Worm (Caenorhabditis elegans) whole organism, L4 larva: Measurements from ENCODE around the gene ZK105.5.

Experiments used
- F37D6.2 ChIP-seq: sonication (generic microtip); optimal IDR thresholded peaks from 2 replicates; lab custom pipeline; 2016; ENCODE audit warnings: mild to moderate bottlenecking, missing genetic modification characterization, missing compliant biosample characterization
- F44E2.7 ChIP-seq: fragments of 200-800 bp; sonication (Bioruptor generic); IDR thresholded peaks from 2 replicates; pipeline ENCODE4 v2.1.2; 2022; ENCODE audit warnings: missing genetic modification characterization, missing compliant biosample characterization
- F49E8.2 ChIP-seq: sonication (generic microtip); optimal IDR thresholded peaks from 2 replicates; lab custom pipeline; 2016; ENCODE audit warnings: missing compliant biosample characterization, mild to moderate bottlenecking, missing genetic modification characterization, borderline replicate concordance
- T20F7.1 ChIP-seq: fragments of 200-800 bp; sonication (Bioruptor generic); optimal IDR thresholded peaks from 2 replicates; lab custom pipeline; 2018; ENCODE audit warnings: mild to moderate bottlenecking, missing genetic modification characterization, missing compliant biosample characterization
- T26A8.4 ChIP-seq: fragments of 200-800 bp; sonication (Bioruptor generic); IDR thresholded peaks from 2 replicates; pipeline ENCODE4 v1.3.6; 2022; ENCODE audit warnings: missing genetic modification characterization, missing compliant biosample characterization
- Y105C5A.15 ChIP-seq: fragments of 200-800 bp; sonication (Bioruptor generic); IDR thresholded peaks from 2 replicates; pipeline ENCODE4 v1.3.6; 2022; ENCODE audit warnings: missing genetic modification characterization, missing compliant biosample characterization
- Y48G9A.11 ChIP-seq: fragments of 200-800 bp; sonication (Bioruptor generic); IDR thresholded peaks from 2 replicates; pipeline ENCODE4 v1.3.6; 2022; ENCODE audit warnings: missing genetic modification reagents, missing genetic modification characterization, missing compliant biosample characterization
- Y5F2A.4 ChIP-seq: fragments of 200-800 bp; sonication (Bioruptor generic); optimal IDR thresholded peaks from 2 replicates; lab custom pipeline; 2018; ENCODE audit warnings: mild to moderate bottlenecking, missing genetic modification characterization, missing compliant biosample characterization
- ZK337.2 ChIP-seq: fragments of 200-800 bp; sonication (Bioruptor generic); IDR thresholded peaks from 2 replicates; pipeline ENCODE4 v1.3.6; 2022; ENCODE audit warnings: missing genetic modification reagents, missing genetic modification characterization, missing compliant biosample characterization
- aha-1 ChIP-seq: fragments of 150-350 bp; peaks from one replicate; lab custom pipeline; 2014; ENCODE audit warnings: missing biosample characterization, missing genetic modification characterization
- aly-2 ChIP-seq: sonication (generic microtip); optimal IDR thresholded peaks from 2 replicates; lab custom pipeline; 2018; ENCODE audit warnings: missing biosample characterization, missing genetic modification characterization
- ama-1 ChIP-seq: fragments of 150-350 bp; optimal IDR thresholded peaks from 2 replicates; lab custom pipeline; 2014; ENCODE audit warnings: inconsistent platforms, mixed read lengths
- arid-1 ChIP-seq: fragments of 200-800 bp; sonication (Bioruptor generic); conservative IDR thresholded peaks from 2 replicates; pipeline ENCODE4 v1.3.6; 2022; ENCODE audit warnings: missing genetic modification reagents, missing genetic modification characterization, missing compliant biosample characterization
- ceh-32 ChIP-seq: sonication (generic microtip); optimal IDR thresholded peaks from 2 replicates; lab custom pipeline; 2016; ENCODE audit warnings: mild to moderate bottlenecking, missing genetic modification characterization, missing compliant biosample characterization; ENCODE audit not compliant: poor library complexity
- ceh-82 ChIP-seq: sonication (generic microtip); optimal IDR thresholded peaks from 2 replicates; lab custom pipeline; 2017; ENCODE audit warnings: missing biosample characterization, missing genetic modification characterization
- cey-2 ChIP-seq: sonication (generic microtip); optimal IDR thresholded peaks from 3 replicates; lab custom pipeline; 2017; ENCODE audit warnings: missing genetic modification characterization, mild to moderate bottlenecking, missing compliant biosample characterization, antibody characterized with exemption, borderline replicate concordance; ENCODE audit not compliant: insufficient read depth
- daf-12 ChIP-seq: fragments of 150-350 bp; optimal IDR thresholded peaks from 2 replicates; lab custom pipeline; 2014; ENCODE audit warnings: missing biosample characterization, missing genetic modification reagents, missing genetic modification characterization
- daf-19 ChIP-seq: fragments of 200-800 bp; sonication (Bioruptor generic); conservative IDR thresholded peaks from 2 replicates; pipeline ENCODE4 v1.3.6; 2022; ENCODE audit warnings: missing genetic modification characterization, missing compliant biosample characterization
- dmd-8 ChIP-seq: fragments of 200-800 bp; sonication (Bioruptor generic); IDR thresholded peaks from 2 replicates; pipeline ENCODE4 v1.3.6; 2022; ENCODE audit warnings: missing genetic modification characterization, missing compliant biosample characterization
- dmd-9 ChIP-seq: fragments of 200-800 bp; sonication (Bioruptor generic); IDR thresholded peaks from 2 replicates; pipeline ENCODE4 v1.3.6; 2022; ENCODE audit warnings: missing genetic modification reagents, missing genetic modification characterization, missing compliant biosample characterization
- dve-1 ChIP-seq: sonication (generic microtip); optimal IDR thresholded peaks from 2 replicates; lab custom pipeline; 2017; ENCODE audit warnings: antibody characterized with exemption, mild to moderate bottlenecking, missing genetic modification characterization, missing compliant biosample characterization; ENCODE audit not compliant: insufficient read depth
- egl-43 ChIP-seq: fragments of 200-800 bp; sonication (Bioruptor generic); IDR thresholded peaks from 2 replicates; pipeline ENCODE4 v1.3.6; 2022; ENCODE audit warnings: missing genetic modification reagents, missing genetic modification characterization, missing compliant biosample characterization
- fkh-10 ChIP-seq: fragments of 150-350 bp; optimal IDR thresholded peaks from 2 replicates; lab custom pipeline; 2014; ENCODE audit warnings: missing biosample characterization, missing genetic modification reagents, missing genetic modification characterization
- hif-1 ChIP-seq, 2 experiments: sonication (generic microtip); optimal IDR thresholded peaks; 2 replicates each; lab custom pipeline; 2016 to 2017; ENCODE audit warnings: missing compliant biosample characterization in 2 of 2, missing genetic modification characterization in 2 of 2, missing genetic modification reagents in 2 of 2, missing genotype in 2 of 2, mild to moderate bottlenecking in 1 of 2
- hlh-30 ChIP-seq: sonication (generic microtip); optimal IDR thresholded peaks from 2 replicates; lab custom pipeline; 2017; ENCODE audit warnings: antibody characterized with exemption, mild to moderate bottlenecking, missing genetic modification characterization, missing compliant biosample characterization; ENCODE audit not compliant: insufficient read depth
- jun-1 ChIP-seq: fragments of 150-350 bp; optimal IDR thresholded peaks from 2 replicates; lab custom pipeline; 2014; ENCODE audit warnings: missing biosample characterization, missing genetic modification reagents, missing genetic modification characterization
- lim-7 ChIP-seq: fragments of 200-800 bp; sonication (Bioruptor generic); IDR thresholded peaks from 2 replicates; pipeline ENCODE4 v1.3.6; 2022; ENCODE audit warnings: missing genetic modification characterization, missing compliant biosample characterization
- lin-29 ChIP-seq: fragments of 200-800 bp; sonication (Bioruptor generic); IDR thresholded peaks from 2 replicates; pipeline ENCODE4 v1.3.6; 2022; ENCODE audit warnings: missing genetic modification reagents, missing genetic modification characterization, missing compliant biosample characterization
- lin-38 ChIP-seq: fragments of 200-800 bp; sonication (Bioruptor generic); IDR thresholded peaks from 2 replicates; pipeline ENCODE4 v1.3.6; 2022; ENCODE audit warnings: missing genetic modification reagents, missing genetic modification characterization, missing compliant biosample characterization
- lir-3 ChIP-seq: sonication (generic microtip); optimal IDR thresholded peaks from 2 replicates; lab custom pipeline; 2016; ENCODE audit warnings: mild to moderate bottlenecking, missing genetic modification characterization, missing compliant biosample characterization
- madf-9 ChIP-seq: fragments of 200-800 bp; sonication (Bioruptor generic); conservative IDR thresholded peaks from 2 replicates; pipeline ENCODE4 v1.3.6; 2022; ENCODE audit warnings: missing genetic modification reagents, missing genetic modification characterization, missing compliant biosample characterization
- mdt-29 ChIP-seq: fragments of 200-800 bp; sonication (Bioruptor generic); IDR thresholded peaks from 2 replicates; pipeline ENCODE4 v1.3.6; 2022; ENCODE audit warnings: missing genetic modification reagents, missing genetic modification characterization, missing compliant biosample characterization
- mep-1 ChIP-seq: fragments of 150-350 bp; sonication (generic microtip); optimal IDR thresholded peaks from 3 replicates; lab custom pipeline; 2014; ENCODE audit warnings: missing biosample characterization, missing genetic modification characterization
- mxl-2 ChIP-seq: fragments of 200-800 bp; sonication (Bioruptor generic); conservative IDR thresholded peaks from 2 replicates; pipeline ENCODE4 v1.3.6; 2022; ENCODE audit warnings: missing genetic modification reagents, missing genetic modification characterization, missing compliant biosample characterization
- nhr-237 ChIP-seq: sonication (generic microtip); optimal IDR thresholded peaks from 2 replicates; lab custom pipeline; 2017; ENCODE audit warnings: missing biosample characterization, missing genetic modification characterization
- nhr-28 ChIP-seq: fragments of 150-350 bp; optimal IDR thresholded peaks from 2 replicates; lab custom pipeline; 2014; ENCODE audit warnings: missing biosample characterization, missing genetic modification characterization
- nhr-48 ChIP-seq: sonication (generic microtip); optimal IDR thresholded peaks from 2 replicates; lab custom pipeline; 2016; ENCODE audit warnings: mild to moderate bottlenecking, missing genetic modification characterization, missing compliant biosample characterization
- nhr-77 ChIP-seq: fragments of 150-350 bp; optimal IDR thresholded peaks from 2 replicates; lab custom pipeline; 2014; ENCODE audit warnings: missing biosample characterization, missing genetic modification characterization
- php-3 ChIP-seq: fragments of 200-800 bp; sonication (Bioruptor generic); IDR thresholded peaks from 2 replicates; pipeline ENCODE4 v1.3.6; 2022; ENCODE audit warnings: missing genetic modification reagents, missing genetic modification characterization, missing compliant biosample characterization
- pqm-1 ChIP-seq: sonication (generic microtip); optimal IDR thresholded peaks from 2 replicates; lab custom pipeline; 2017; ENCODE audit warnings: missing biosample characterization, missing genetic modification characterization
- rbr-2 ChIP-seq: sonication (generic microtip); optimal IDR thresholded peaks from 2 replicates; lab custom pipeline; 2016; ENCODE audit warnings: missing genotype, missing genetic modification characterization, missing compliant biosample characterization
- saeg-2 ChIP-seq: fragments of 200-800 bp; sonication (Bioruptor generic); IDR thresholded peaks from 2 replicates; pipeline ENCODE4 v1.3.6; 2022; ENCODE audit warnings: missing genetic modification reagents, missing genetic modification characterization, missing compliant biosample characterization
- set-16 ChIP-seq: fragments of 200-800 bp; sonication (Bioruptor generic); IDR thresholded peaks from 2 replicates; pipeline ENCODE4 v1.3.6; 2022; ENCODE audit warnings: missing genetic modification reagents, missing genetic modification characterization, missing compliant biosample characterization
- snpc-4 ChIP-seq: fragments of 150-350 bp; optimal IDR thresholded peaks from 2 replicates; lab custom pipeline; 2014; ENCODE audit warnings: missing biosample characterization, missing genetic modification characterization
- spr-3 ChIP-seq: fragments of 200-800 bp; sonication (Bioruptor generic); optimal IDR thresholded peaks from 2 replicates; lab custom pipeline; 2018; ENCODE audit warnings: mild to moderate bottlenecking, missing genetic modification characterization, missing compliant biosample characterization
- tra-1 ChIP-seq: fragments of 200-800 bp; sonication (Bioruptor generic); IDR thresholded peaks from 2 replicates; pipeline ENCODE4 v1.3.6; 2022; ENCODE audit warnings: missing genetic modification reagents, missing genetic modification characterization, missing compliant biosample characterization
- unc-39 ChIP-seq: sonication (generic microtip); optimal IDR thresholded peaks from 2 replicates; lab custom pipeline; 2017; ENCODE audit warnings: missing biosample characterization, missing genetic modification characterization
- vab-7 ChIP-seq: fragments of 200-800 bp; sonication (Bioruptor generic); IDR thresholded peaks from 2 replicates; pipeline ENCODE4 v1.3.6; 2022; ENCODE audit warnings: missing genetic modification reagents, missing genetic modification characterization, missing compliant biosample characterization
- zag-1 ChIP-seq: fragments of 150-350 bp; optimal IDR thresholded peaks from 2 replicates; lab custom pipeline; 2014; ENCODE audit warnings: missing biosample characterization, missing genetic modification characterization
- zfp-3 ChIP-seq: fragments of 200-800 bp; sonication (Bioruptor generic); conservative IDR thresholded peaks from 2 replicates; pipeline ENCODE4 v1.3.6; 2022; ENCODE audit warnings: missing genetic modification reagents, missing genetic modification characterization, missing compliant biosample characterization

The ZK105.5 gene

ce11 chrV:7728003-7728678, 10.6 kb upstream of the ZK105.5 start (continued):
- 0 out of 2 replicates have a peak, but pooled peaks have one; percentile 52 for TF ChIP-seq saeg-2 (GFP tag; lab: Robert Waterston, UW)
- peak; percentile 93 for TF ChIP-seq rbr-2 (tag; lab: Kevin White, UChicago)
- TF ChIP-seq ZK337.2 (GFP tag; lab: Robert Waterston, UW) = no peak
- TF ChIP-seq jun-1 (tag; lab: Kevin White, UChicago) = no peak
- no peak for TF ChIP-seq cey-2 (tag; lab: Kevin White, UChicago)
- TF ChIP-seq fkh-10 (GFP tag; lab: Kevin White, UChicago) = peak; percentile 73
- TF ChIP-seq daf-12 = no peak
- TF ChIP-seq set-16 (GFP tag; lab: Robert Waterston, UW) = peak; percentile 98
- TF ChIP-seq nhr-77 (tag; lab: Kevin White, UChicago) = peak; percentile 36
- no peak for TF ChIP-seq mdt-29 (GFP tag; lab: Robert Waterston, UW)
- TF ChIP-seq pqm-1 = no peak
- TF ChIP-seq F37D6.2 = peak; percentile 81
- TF ChIP-seq tra-1 (GFP tag; lab: Robert Waterston, UW) = peak; percentile 63
- peak; percentile 4 to 76 for TF ChIP-seq hif-1 (tag; optimal IDR thresholded peaks at IDR 0.05; lab: Kevin White, UChicago)
- TF ChIP-seq nhr-48 = peak; percentile 84
- TF ChIP-seq nhr-237 (tag; lab: Kevin White, UChicago) = no peak
- TF ChIP-seq aha-1 (tag; lab: Kevin White, UChicago) = peak; percentile 99
- TF ChIP-seq arid-1 (GFP tag; lab: Robert Waterston, UW) = peak; percentile 49; the same call in 1 of the 2 replicates
- TF ChIP-seq ceh-82 (tag; lab: Kevin White, UChicago) = no peak
- TF ChIP-seq T20F7.1 (GFP tag; lab: Kevin White, UChicago) = no peak
- TF ChIP-seq lin-29 (GFP tag; lab: Robert Waterston, UW) = no peak
- TF ChIP-seq mep-1 (tag; lab: Kevin White, UChicago) = peak; percentile 57
- TF ChIP-seq ama-1 (lab: Kevin White, UChicago) = no peak
- TF ChIP-seq vab-7 (GFP tag; lab: Robert Waterston, UW) = no peak
- no peak for TF ChIP-seq dmd-8 (GFP tag; lab: Robert Waterston, UW)
- no peak for TF ChIP-seq aly-2
- peak; percentile 58; the same call in 1 of the 2 replicates for TF ChIP-seq madf-9 (GFP tag; lab: Robert Waterston, UW)
- TF ChIP-seq unc-39 (tag; lab: Kevin White, UChicago) = no peak
- TF ChIP-seq php-3 (GFP tag; lab: Robert Waterston, UW) = no peak
- peak; percentile 29 for TF ChIP-seq dve-1 (tag; lab: Kevin White, UChicago)
- no peak for TF ChIP-seq F44E2.7 (GFP tag; lab: Robert Waterston, UW)
- TF ChIP-seq zfp-3 (GFP tag; lab: Robert Waterston, UW) = no peak
- peak; percentile 53 for TF ChIP-seq zag-1 (tag; lab: Kevin White, UChicago)
- TF ChIP-seq Y5F2A.4 (GFP tag; lab: Kevin White, UChicago) = no peak
- TF ChIP-seq F49E8.2 = no peak
- no peak for TF ChIP-seq Y48G9A.11 (GFP tag; lab: Robert Waterston, UW)
- no peak for TF ChIP-seq daf-19 (GFP tag; lab: Robert Waterston, UW)
- TF ChIP-seq hlh-30 (tag; lab: Kevin White, UChicago) = peak; percentile 77
- peak; percentile 89 for TF ChIP-seq egl-43 (GFP tag; lab: Robert Waterston, UW)
- peak; percentile 61 for TF ChIP-seq nhr-28 (tag; lab: Kevin White, UChicago)
- no peak for TF ChIP-seq snpc-4 (tag; lab: Kevin White, UChicago)
- TF ChIP-seq lim-7 = no peak
- peak; percentile 59 for TF ChIP-seq ceh-32 (tag; lab: Kevin White, UChicago)
- no peak for TF ChIP-seq spr-3
- peak; percentile 54 for TF ChIP-seq lin-38 (GFP tag; lab: Robert Waterston, UW)
- TF ChIP-seq dmd-9 (GFP tag; lab: Robert Waterston, UW) = 0 out of 2 replicates have a peak, but pooled peaks have one; percentile 6
- peak; percentile 68 for TF ChIP-seq T26A8.4 (GFP tag; lab: Robert Waterston, UW)
- TF ChIP-seq lir-3 (tag; lab: Kevin White, UChicago) = no peak
- TF ChIP-seq mxl-2 (GFP tag; lab: Robert Waterston, UW) = 0 out of 2 replicates have a peak, but pooled peaks have one; percentile 9
- TF ChIP-seq Y105C5A.15 (GFP tag; lab: Robert Waterston, UW) = no peak
